Worm (Caenorhabditis elegans): ENCODE measurements around the gene tbc-19.

- TF ChIP-seq W03F9.2 (tag; optimal IDR thresholded peaks at IDR 0.05): no peak
- no peak for TF ChIP-seq dao-5 (tag; optimal IDR thresholded peaks at IDR 0.05)
Measured at ce11 chrX:14020290-14020689, 8.0 kb upstream of the tbc-19 start, which contains the start of gene C04C11.1.
